Worm (Caenorhabditis elegans) whole organism, L2 larva: Measurements from ENCODE around the gene C42D4.3.

Experiments used
- C34F6.9 ChIP-seq: fragments of 150-350 bp; optimal IDR thresholded peaks from 2 replicates; lab custom pipeline; 2014; ENCODE audit warnings: missing biosample characterization, missing genetic modification characterization
- F13H6.1 ChIP-seq: sonication (generic microtip); optimal IDR thresholded peaks from 2 replicates; lab custom pipeline; 2016; ENCODE audit warnings: missing genetic modification characterization, missing compliant biosample characterization
- R02D3.7 ChIP-seq: fragments of 150-350 bp; optimal IDR thresholded peaks from 2 replicates; lab custom pipeline; 2014; ENCODE audit warnings: missing biosample characterization, missing genetic modification characterization
- Y55F3AM.14 ChIP-seq: fragments of 200-800 bp; sonication (Bioruptor generic); optimal IDR thresholded peaks from 2 replicates; lab custom pipeline; 2018; ENCODE audit warnings: mild to moderate bottlenecking, missing genetic modification characterization, missing compliant biosample characterization
- alr-1 ChIP-seq: fragments of 150-350 bp; optimal IDR thresholded peaks from 2 replicates; lab custom pipeline; 2014; ENCODE audit warnings: missing biosample characterization, missing genetic modification characterization
- ama-1 ChIP-seq: fragments of 150-350 bp; optimal IDR thresholded peaks from 2 replicates; lab custom pipeline; 2018; ENCODE audit warnings: inconsistent platforms
- blmp-1 ChIP-seq: sonication (generic microtip); optimal IDR thresholded peaks from 2 replicates; lab custom pipeline; 2017; ENCODE audit warnings: missing genetic modification characterization, mild to moderate bottlenecking, missing compliant biosample characterization, antibody characterized with exemption, moderate library complexity; ENCODE audit not compliant: insufficient read depth
- ceh-16 ChIP-seq: fragments of 150-350 bp; optimal IDR thresholded peaks from 2 replicates; lab custom pipeline; 2014; ENCODE audit warnings: missing biosample characterization, missing genetic modification characterization
- crh-2 ChIP-seq: sonication (generic microtip); optimal IDR thresholded peaks from 2 replicates; lab custom pipeline; 2017; ENCODE audit warnings: missing biosample characterization, missing genetic modification characterization
- dmd-4 ChIP-seq: sonication (generic microtip); optimal IDR thresholded peaks from 2 replicates; lab custom pipeline; 2017; ENCODE audit warnings: missing biosample characterization, missing genetic modification characterization
- egl-27 ChIP-seq: sonication (generic microtip); optimal IDR thresholded peaks from 3 replicates; lab custom pipeline; 2017; ENCODE audit warnings: missing biosample characterization, missing genetic modification reagents, missing genetic modification characterization
- elt-1 ChIP-seq: fragments of 150-350 bp; optimal IDR thresholded peaks from 2 replicates; lab custom pipeline; 2014; ENCODE audit warnings: missing biosample characterization, missing genetic modification characterization
- elt-3 ChIP-seq: sonication (generic microtip); optimal IDR thresholded peaks from 2 replicates; lab custom pipeline; 2017; ENCODE audit warnings: missing biosample characterization, missing genetic modification characterization
- fos-1 ChIP-seq: fragments of 150-350 bp; optimal IDR thresholded peaks from 2 replicates; lab custom pipeline; 2014; ENCODE audit warnings: missing biosample characterization, missing genetic modification characterization
- gmeb-1 ChIP-seq: fragments of 150-350 bp; optimal IDR thresholded peaks from 2 replicates; lab custom pipeline; 2014; ENCODE audit warnings: missing biosample characterization, missing genetic modification characterization
- lin-11 ChIP-seq: fragments of 150-350 bp; sonication (generic microtip); optimal IDR thresholded peaks from 2 replicates; lab custom pipeline; 2014; ENCODE audit warnings: missing biosample characterization, missing genetic modification characterization, inconsistent platforms, mixed read lengths
- lin-13 ChIP-seq: fragments of 150-350 bp; optimal IDR thresholded peaks from 2 replicates; lab custom pipeline; 2014; ENCODE audit warnings: missing biosample characterization, missing genetic modification reagents, missing genetic modification characterization
- lin-39 ChIP-seq: fragments of 150-350 bp; optimal IDR thresholded peaks from 2 replicates; lab custom pipeline; 2014; ENCODE audit warnings: missing biosample characterization, missing genetic modification reagents, missing genetic modification characterization
- lsy-2 ChIP-seq, 2 experiments: fragments of 150-350 bp in 1 of 2; sonication (generic microtip) in 1 of 2; optimal IDR thresholded peaks; 2 replicates each; lab custom pipeline; 2014 to 2017; ENCODE audit warnings: missing biosample characterization in 2 of 2, missing genetic modification characterization in 2 of 2
- mbf-1 ChIP-seq: sonication (generic microtip); optimal IDR thresholded peaks from 2 replicates; lab custom pipeline; 2017; ENCODE audit warnings: missing biosample characterization, missing genetic modification characterization
- mdl-1 ChIP-seq, 2 experiments: fragments of 150-350 bp in 1 of 2; sonication (generic microtip) in 1 of 2; optimal IDR thresholded peaks; 2 replicates each; lab custom pipeline; 2017; ENCODE audit warnings: missing biosample characterization in 2 of 2, missing genetic modification characterization in 2 of 2
- nhr-10 ChIP-seq: sonication (generic microtip); optimal IDR thresholded peaks from 2 replicates; lab custom pipeline; 2017; ENCODE audit warnings: missing biosample characterization, missing genetic modification characterization
- nhr-11 ChIP-seq: fragments of 150-350 bp; optimal IDR thresholded peaks from 2 replicates; lab custom pipeline; 2014; ENCODE audit warnings: missing biosample characterization, missing genetic modification characterization
- nhr-12 ChIP-seq: fragments of 150-350 bp; optimal IDR thresholded peaks from 2 replicates; lab custom pipeline; 2014; ENCODE audit warnings: missing biosample characterization, missing genetic modification characterization
- nhr-129 ChIP-seq: fragments of 150-350 bp; optimal IDR thresholded peaks from 2 replicates; lab custom pipeline; 2014; ENCODE audit warnings: missing biosample characterization, missing genetic modification characterization
- nhr-21 ChIP-seq: fragments of 150-350 bp; optimal IDR thresholded peaks from 2 replicates; lab custom pipeline; 2014; ENCODE audit warnings: missing biosample characterization, missing genetic modification characterization
- nhr-23 ChIP-seq: fragments of 150-350 bp; optimal IDR thresholded peaks from 2 replicates; lab custom pipeline; 2014; ENCODE audit warnings: missing biosample characterization, missing genetic modification reagents, missing genetic modification characterization
- nhr-237 ChIP-seq: fragments of 150-350 bp; optimal IDR thresholded peaks from 2 replicates; lab custom pipeline; 2014; ENCODE audit warnings: missing biosample characterization, missing genetic modification characterization
- nhr-25 ChIP-seq: fragments of 150-350 bp; sonication (generic microtip); optimal IDR thresholded peaks from 3 replicates; lab custom pipeline; 2014; ENCODE audit warnings: missing biosample characterization, missing genetic modification characterization
- nhr-77 ChIP-seq: fragments of 150-350 bp; optimal IDR thresholded peaks from 2 replicates; lab custom pipeline; 2014; ENCODE audit warnings: missing biosample characterization, missing genetic modification characterization
- peb-1 ChIP-seq: fragments of 150-350 bp; optimal IDR thresholded peaks from 2 replicates; lab custom pipeline; 2014; ENCODE audit warnings: missing biosample characterization, missing genetic modification characterization
- sem-4 ChIP-seq: fragments of 150-350 bp; optimal IDR thresholded peaks from 2 replicates; lab custom pipeline; 2014; ENCODE audit warnings: missing biosample characterization, missing genetic modification reagents, missing genetic modification characterization
- skn-1 ChIP-seq: sonication (generic microtip); optimal IDR thresholded peaks from 2 replicates; lab custom pipeline; 2017; ENCODE audit warnings: missing biosample characterization, missing genetic modification characterization
- sma-3 ChIP-seq: sonication (generic microtip); optimal IDR thresholded peaks from 2 replicates; lab custom pipeline; 2016; ENCODE audit warnings: missing genetic modification reagents, missing genetic modification characterization, missing compliant biosample characterization
- sma-9 ChIP-seq, 2 experiments: fragments of 150-350 bp in 1 of 2; sonication (generic microtip) in 1 of 2; optimal IDR thresholded peaks; 2 replicates each; lab custom pipeline; 2014 to 2016; ENCODE audit warnings: missing genetic modification characterization in 2 of 2, mild to moderate bottlenecking in 1 of 2, missing biosample characterization in 1 of 2, missing compliant biosample characterization in 1 of 2, missing genetic modification reagents in 1 of 2, moderate library complexity in 1 of 2
- snpc-4 ChIP-seq: fragments of 150-350 bp; optimal IDR thresholded peaks from 2 replicates; lab custom pipeline; 2014; ENCODE audit warnings: missing biosample characterization, missing genetic modification characterization
- unc-39 ChIP-seq: fragments of 150-350 bp; optimal IDR thresholded peaks from 2 replicates; lab custom pipeline; 2014; ENCODE audit warnings: missing biosample characterization, missing genetic modification characterization
- unc-55 ChIP-seq: fragments of 150-350 bp; sonication (generic microtip); optimal IDR thresholded peaks from 3 replicates; lab custom pipeline; 2014; ENCODE audit warnings: missing biosample characterization, missing genetic modification reagents, missing genetic modification characterization
- zag-1 ChIP-seq: fragments of 150-350 bp; optimal IDR thresholded peaks from 2 replicates; lab custom pipeline; 2014; ENCODE audit warnings: missing biosample characterization, missing genetic modification characterization
- ztf-4 ChIP-seq: fragments of 150-350 bp; optimal IDR thresholded peaks from 2 replicates; lab custom pipeline; 2014; ENCODE audit warnings: missing biosample characterization, missing genetic modification characterization

Gene C42D4.3

DNA sequence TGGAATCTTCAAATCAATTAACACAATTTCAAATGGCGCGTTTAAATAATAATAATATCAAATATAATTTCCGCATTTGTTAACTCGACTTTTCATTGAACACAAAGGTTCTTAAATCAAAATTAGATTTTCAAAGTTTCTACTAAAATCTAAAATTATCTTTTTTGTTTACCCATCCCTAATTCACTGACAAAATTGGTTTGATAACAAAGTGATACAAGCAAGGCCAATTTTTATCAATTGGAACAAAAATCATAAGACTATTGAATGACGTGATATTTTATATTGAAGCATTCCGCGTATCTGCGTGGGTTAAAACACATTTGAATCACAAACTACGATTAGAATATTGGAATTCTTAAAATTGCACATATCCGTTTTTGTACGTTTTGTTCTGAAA is 11.4 kb downstream of the C42D4.3 start:
- no peak for TF ChIP-seq skn-1 (tag; lab: Kevin White, UChicago)
- peak; percentile 51 for TF ChIP-seq gmeb-1 (tag; lab: Kevin White, UChicago)
- no peak for TF ChIP-seq nhr-11 (tag; lab: Kevin White, UChicago)
- no peak for TF ChIP-seq zag-1 (tag; lab: Kevin White, UChicago)
- TF ChIP-seq lin-13 (GFP tag; lab: Kevin White, UChicago), result no peak
- TF ChIP-seq nhr-77, result no peak
- no peak for TF ChIP-seq mdl-1 (tag; optimal IDR thresholded peaks at IDR 0.05; lab: Kevin White, UChicago)
- no peak for TF ChIP-seq C34F6.9 (tag; lab: Kevin White, UChicago)
- no peak for TF ChIP-seq ceh-16 (tag; lab: Kevin White, UChicago)
- TF ChIP-seq fos-1 (tag; lab: Kevin White, UChicago), result peak; percentile 78
- TF ChIP-seq mbf-1 (tag; lab: Kevin White, UChicago), result no peak
- TF ChIP-seq crh-2 (tag; lab: Kevin White, UChicago), result peak; percentile 47
- no peak for TF ChIP-seq nhr-25
- no peak for TF ChIP-seq peb-1 (tag; lab: Kevin White, UChicago)
- no peak for TF ChIP-seq blmp-1 (tag; lab: Kevin White, UChicago)
- TF ChIP-seq Y55F3AM.14 (GFP tag; lab: Kevin White, UChicago), result no peak
- TF ChIP-seq lin-39, result no peak
- TF ChIP-seq R02D3.7 (tag; lab: Kevin White, UChicago), result no peak
- no peak for TF ChIP-seq nhr-23 (tag; lab: Kevin White, UChicago)
- no peak for TF ChIP-seq nhr-10
- TF ChIP-seq sma-9 (GFP tag; optimal IDR thresholded peaks at IDR 0.05; lab: Kevin White, UChicago), result peak; percentile 83
- TF ChIP-seq sma-9 (tag; optimal IDR thresholded peaks at IDR 0.05; lab: Kevin White, UChicago), result no peak
- peak; percentile 0 for TF ChIP-seq nhr-21
- peak; percentile 38 for TF ChIP-seq sma-3 (GFP tag; lab: Kevin White, UChicago)
- TF ChIP-seq ama-1 (lab: Kevin White, UChicago), result no peak
- TF ChIP-seq nhr-237 (tag; lab: Kevin White, UChicago), result no peak

DNA sequence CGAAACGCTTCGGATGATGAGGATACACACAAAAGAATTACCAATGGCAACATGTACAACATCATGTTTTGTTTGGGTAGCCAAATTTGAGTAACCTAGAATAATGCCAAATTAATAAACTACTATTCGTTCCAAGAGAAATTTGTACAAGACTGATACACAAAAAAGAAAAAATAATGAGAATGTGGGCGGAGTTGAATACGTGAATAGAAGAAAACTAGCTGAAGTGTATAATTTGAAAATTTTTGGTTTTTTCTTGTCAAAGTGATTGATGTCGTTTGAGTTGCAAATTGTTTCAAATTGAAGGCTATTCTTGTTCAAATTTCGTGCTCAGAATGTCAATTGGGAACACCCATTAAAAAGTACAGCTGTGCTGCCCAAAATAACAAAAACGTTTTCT is 12.7 kb downstream of the C42D4.3 start, which contains the start of gene R13A1.5:
R13A1.5 (minus strand) TSS at position 101 of the 400 bp plus-strand sequence.
- TF ChIP-seq nhr-11 (tag; lab: Kevin White, UChicago) (no peak), nhr-21 (no peak), nhr-25 (no peak), snpc-4 (tag; lab: Kevin White, UChicago) (no peak), lin-11 (tag; lab: Kevin White, UChicago) (no peak), dmd-4 (no peak), egl-27 (tag; lab: Kevin White, UChicago) (no peak), unc-39 (tag; lab: Kevin White, UChicago) (no peak), lsy-2 (tag; optimal IDR thresholded peaks at IDR 0.05; lab: Kevin White, UChicago) (no peak), ama-1 (lab: Kevin White, UChicago) (no peak), sma-9 (GFP tag; optimal IDR thresholded peaks at IDR 0.05; lab: Kevin White, UChicago) (no peak), sma-9 (tag; optimal IDR thresholded peaks at IDR 0.05; lab: Kevin White, UChicago) (no peak), skn-1 (tag; lab: Kevin White, UChicago) (no peak), fos-1 (tag; lab: Kevin White, UChicago) (no peak), nhr-10 (no peak), nhr-77 (no peak), nhr-12 (tag; lab: Kevin White, UChicago) (no peak), alr-1 (tag; lab: Kevin White, UChicago) (no peak), mdl-1 (tag; optimal IDR thresholded peaks at IDR 0.05; lab: Kevin White, UChicago) (no peak), elt-1 (no peak)

DNA sequence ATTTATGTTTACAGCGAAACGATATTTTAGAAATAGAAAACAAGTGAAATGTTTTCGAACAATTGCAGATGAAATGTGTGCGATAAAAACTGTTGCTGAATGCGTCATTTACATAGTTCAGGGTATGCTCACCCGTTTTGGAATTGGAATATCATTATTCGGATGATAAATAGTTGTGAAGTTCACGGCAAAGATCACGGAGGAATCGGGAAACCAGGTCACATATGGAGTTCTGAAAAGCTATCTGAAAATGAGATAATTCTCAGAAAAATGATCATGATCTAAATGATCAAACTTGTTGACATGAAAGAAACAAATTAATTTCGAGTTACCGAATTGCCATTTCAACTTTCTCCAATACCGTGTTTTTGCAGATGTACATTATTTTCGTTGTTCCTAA is 16.7 kb downstream of the C42D4.3 start, which contains the start of gene best-16:
best-16 (minus strand) TSS at position 101 of the 400 bp plus-strand sequence.
- no peak for TF ChIP-seq sem-4 (tag; lab: Kevin White, UChicago)
- TF ChIP-seq nhr-129, result no peak
- TF ChIP-seq mdl-1 (tag; optimal IDR thresholded peaks at IDR 0.05; lab: Kevin White, UChicago), result no peak
- TF ChIP-seq nhr-237 (tag; lab: Kevin White, UChicago), result no peak
- no peak for TF ChIP-seq mbf-1 (tag; lab: Kevin White, UChicago)
- TF ChIP-seq ama-1 (lab: Kevin White, UChicago), result no peak
- TF ChIP-seq snpc-4 (tag; lab: Kevin White, UChicago), result no peak
- no peak for TF ChIP-seq lsy-2 (tag; optimal IDR thresholded peaks at IDR 0.05; lab: Kevin White, UChicago)
- no peak for TF ChIP-seq F13H6.1 (tag; lab: Kevin White, UChicago)
- TF ChIP-seq elt-3 (tag; lab: Kevin White, UChicago), result no peak
- no peak for TF ChIP-seq unc-55
- no peak for TF ChIP-seq ceh-16 (tag; lab: Kevin White, UChicago)
- no peak for TF ChIP-seq ztf-4 (tag; lab: Kevin White, UChicago)
- no peak for TF ChIP-seq egl-27 (tag; lab: Kevin White, UChicago)
- TF ChIP-seq sma-3 (GFP tag; lab: Kevin White, UChicago), result no peak
- no peak for TF ChIP-seq lin-11 (tag; lab: Kevin White, UChicago)
- TF ChIP-seq, all 48 proteins: peak for 0
